Worm (Caenorhabditis elegans): ENCODE data around the gene srg-37.
A peak's percentile ranks its signal among the peaks of the same experiment; 100 is the strongest.

srg-37 gene

DNA sequence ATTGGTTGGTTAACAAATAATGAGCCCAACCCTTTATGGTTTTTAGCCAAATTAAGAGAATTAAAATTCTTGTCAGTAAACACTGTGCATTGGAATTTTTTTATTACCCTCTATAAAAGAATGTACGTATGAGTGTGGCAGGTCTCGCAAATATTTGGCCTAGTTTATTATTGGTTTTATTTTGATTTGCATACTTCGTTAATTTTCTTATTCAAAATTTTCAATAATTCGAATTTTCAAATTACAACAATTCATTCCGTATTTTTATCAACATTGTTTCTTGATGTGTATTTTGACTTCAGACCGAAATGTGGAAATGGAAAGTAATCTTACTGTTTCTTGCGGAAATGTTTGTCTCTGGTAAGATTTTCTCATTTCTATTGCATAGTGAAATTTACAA lies 22.8 kb upstream of the srg-37 start, which contains the start of gene E02H4.4:
Gene E02H4.4, plus strand, starts transcription at position 301 of the 400 bp plus-strand sequence.
- TF ChIP-seq lir-3 (tag; optimal IDR thresholded peaks at IDR 0.05; ENCODE audit: poor library complexity), result no peak
- no peak for TF ChIP-seq nhr-20 (tag; optimal IDR thresholded peaks at IDR 0.05)
- no peak for TF ChIP-seq sptf-1 (tag; optimal IDR thresholded peaks at IDR 0.05)
- TF ChIP-seq zip-4 (GFP tag; optimal IDR thresholded peaks at IDR 0.05), result no peak
- TF ChIP-seq ama-1 (optimal IDR thresholded peaks at IDR 0.05), result no peak
- no peak for TF ChIP-seq efl-1 (optimal IDR thresholded peaks at IDR 0.05)
- no peak for TF ChIP-seq efl-1 (GFP tag; optimal IDR thresholded peaks at IDR 0.05 in 1 of 2)
- TF ChIP-seq snpc-4 (tag; optimal IDR thresholded peaks at IDR 0.05), result no peak
- TF ChIP-seq nhr-84 (tag; optimal IDR thresholded peaks at IDR 0.05), result no peak
- TF ChIP-seq aha-1 (tag; optimal IDR thresholded peaks at IDR 0.05), result no peak
- TF ChIP-seq grh-1 (GFP tag; IDR thresholded peaks at IDR 0.05), result no peak
- no peak for TF ChIP-seq nhr-237 (tag; optimal IDR thresholded peaks at IDR 0.05)
- no peak for TF ChIP-seq nhr-90 (tag; optimal IDR thresholded peaks at IDR 0.05; ENCODE audit: poor library complexity)
- no peak for TF ChIP-seq ceh-8 (GFP tag; optimal IDR thresholded peaks at IDR 0.05)
- TF ChIP-seq mef-2 (tag; optimal IDR thresholded peaks at IDR 0.05), result no peak
- no peak for TF ChIP-seq tbx-2 (tag; optimal IDR thresholded peaks at IDR 0.05)

DNA sequence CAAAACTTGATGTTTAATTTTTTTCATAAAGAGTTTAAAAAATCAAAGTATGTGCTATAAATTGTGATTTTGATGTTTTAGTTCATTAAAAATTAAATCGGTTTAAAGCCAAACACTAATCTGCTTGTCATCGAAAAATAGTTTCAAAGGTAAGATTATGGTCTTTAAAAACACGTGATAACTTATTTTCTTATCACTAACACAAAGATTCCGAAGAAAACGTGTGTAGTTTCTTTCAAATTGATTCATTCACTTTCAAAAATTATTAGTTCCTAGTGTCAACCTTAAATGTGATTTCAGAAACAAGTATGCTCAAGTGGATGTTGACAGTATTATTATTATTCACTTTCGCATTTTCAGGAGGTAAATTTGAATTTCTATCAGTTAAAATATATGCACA lies 21.1 kb upstream of the srg-37 start, which contains the start of gene E02H4.7:
Gene E02H4.7, plus strand, starts transcription at position 301 of the 400 bp plus-strand sequence.
- TF ChIP-seq egl-27 (tag; optimal IDR thresholded peaks at IDR 0.05) (no peak), efl-1 (optimal IDR thresholded peaks at IDR 0.05) (no peak), efl-1 (GFP tag; optimal IDR thresholded peaks at IDR 0.05 in 1 of 2) (peak in 1 of 2 experiments; percentile 68), elt-2 (tag; optimal IDR thresholded peaks at IDR 0.05) (peak; percentile 43)

DNA sequence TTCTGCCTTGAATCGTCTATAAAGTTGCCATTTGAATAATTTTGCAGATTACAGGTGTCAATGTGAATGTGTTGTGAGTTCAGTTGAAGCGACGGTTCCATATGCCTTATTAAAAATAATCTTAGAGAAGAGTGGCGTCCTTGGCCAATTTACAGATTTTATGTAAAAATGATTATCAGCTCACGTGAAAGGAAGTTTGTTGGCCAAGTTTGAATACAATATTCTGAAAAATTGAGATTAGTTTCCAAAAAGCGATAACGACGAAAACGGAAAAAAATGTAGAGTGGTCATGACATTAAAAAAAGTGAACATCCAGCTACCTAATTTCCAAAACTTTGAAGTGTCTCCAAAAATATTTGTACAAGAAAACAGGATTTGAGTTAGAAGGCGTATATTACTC lies 20.2 kb upstream of the srg-37 start, which contains the start of gene E02H4.5:
Gene E02H4.5, minus strand, starts transcription at position 101 of the 400 bp plus-strand sequence.
- no peak for TF ChIP-seq vab-15 (tag; optimal IDR thresholded peaks at IDR 0.05)
- TF ChIP-seq nhr-20 (tag; optimal IDR thresholded peaks at IDR 0.05), result no peak
- no peak for TF ChIP-seq ama-1 (optimal IDR thresholded peaks at IDR 0.05)
- TF ChIP-seq ceh-8 (GFP tag; optimal IDR thresholded peaks at IDR 0.05), result no peak
- no peak for TF ChIP-seq hlh-17 (GFP tag; optimal IDR thresholded peaks at IDR 0.05; ENCODE audit: borderline replicate concordance)

DNA sequence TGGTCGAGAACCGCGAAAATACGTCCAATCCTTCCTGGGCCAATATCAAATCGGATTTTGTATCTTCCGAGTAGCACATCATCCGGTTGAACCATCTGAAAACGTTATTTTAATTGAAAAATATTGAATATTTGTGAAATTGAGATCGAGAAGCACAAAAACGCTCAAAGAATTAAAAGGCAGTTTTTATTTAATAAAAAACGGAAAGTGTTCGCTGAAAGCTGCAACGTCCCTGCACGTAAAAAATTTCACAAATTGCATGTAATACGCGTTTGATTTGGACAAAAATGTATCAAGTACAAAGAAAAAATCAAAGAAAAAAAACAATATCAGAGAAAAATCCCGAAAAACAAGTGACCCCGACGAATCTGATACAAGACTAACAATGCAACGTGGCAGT lies 17.2 kb upstream of the srg-37 start, which contains the start of gene E02H4.6:
Gene E02H4.6, minus strand, starts transcription at position 101 of the 400 bp plus-strand sequence.
- TF ChIP-seq pax-3 (tag; optimal IDR thresholded peaks at IDR 0.05) (no peak), C34B4.2 (tag; optimal IDR thresholded peaks at IDR 0.05) (no peak), tbx-2 (tag; optimal IDR thresholded peaks at IDR 0.05) (no peak), jun-1 (tag; optimal IDR thresholded peaks at IDR 0.05) (no peak), ceh-63 (GFP tag; optimal IDR thresholded peaks at IDR 0.05) (no peak), lin-14 (GFP tag; optimal IDR thresholded peaks at IDR 0.05) (no peak), unc-62 (GFP tag; optimal IDR thresholded peaks at IDR 0.05) (no peak), hpl-2 (GFP tag; optimal IDR thresholded peaks at IDR 0.05) (no peak), nhr-76 (tag; optimal IDR thresholded peaks at IDR 0.05) (no peak)

DNA sequence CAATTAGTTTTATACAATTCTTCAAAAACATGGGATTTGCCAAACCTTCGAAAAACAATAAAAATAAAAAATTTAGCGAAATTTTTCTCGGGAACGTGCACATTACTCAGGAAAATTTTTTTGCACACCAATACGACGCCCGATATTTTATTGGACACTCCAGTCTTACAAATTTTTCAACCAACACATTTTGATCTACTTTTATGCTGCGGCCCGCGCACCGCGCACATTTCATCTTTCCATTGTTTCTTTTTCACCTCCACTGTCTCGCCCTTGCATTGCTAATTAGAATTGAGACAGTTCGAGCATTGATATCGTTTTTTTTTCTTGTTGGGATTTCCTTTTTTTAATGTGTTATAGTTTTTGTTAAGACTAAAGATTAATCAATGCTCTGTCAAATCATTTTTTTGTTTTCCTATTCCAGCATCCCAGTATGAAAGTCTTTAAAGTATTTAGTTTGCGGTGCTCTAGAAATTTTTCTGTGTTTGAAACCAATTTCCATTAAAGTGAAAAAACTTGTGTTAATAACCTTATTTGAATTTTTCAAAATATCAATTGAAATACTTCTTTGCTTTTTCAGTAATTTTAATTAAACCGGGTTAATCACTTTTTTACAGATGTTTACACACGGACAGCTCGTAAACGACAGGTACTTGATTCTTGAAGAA lies 12.7 kb upstream of the srg-37 start, which contains the start of gene K04C1.5:
Gene K04C1.5, plus strand, starts transcription at position 618 of the 668 bp plus-strand sequence.
- TF ChIP-seq ceh-8 (GFP tag; optimal IDR thresholded peaks at IDR 0.05), result no peak
- TF ChIP-seq fos-1 (tag; optimal IDR thresholded peaks at IDR 0.05), result no peak

DNA sequence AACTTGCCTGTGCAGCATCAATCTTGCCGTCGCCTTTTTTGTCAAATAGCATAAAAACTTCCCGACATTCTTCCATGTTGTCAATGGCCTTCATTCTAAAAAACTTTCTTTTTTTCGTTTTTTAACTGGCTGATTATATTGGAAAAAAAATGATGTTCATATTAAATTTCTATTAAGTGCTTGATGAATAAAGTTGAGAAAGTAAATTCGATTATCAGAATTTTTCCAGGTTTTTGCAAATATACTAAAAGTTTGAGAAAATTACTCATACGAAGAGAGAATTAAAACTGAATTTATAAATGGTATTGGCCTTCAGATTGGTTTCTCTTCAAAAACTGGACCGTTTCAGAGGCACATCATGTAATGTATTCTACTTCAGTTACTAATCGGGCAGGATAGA lies 11.7 kb upstream of the srg-37 start, which contains the start of gene mlc-6:
Gene mlc-6, minus strand, starts transcription at position 101 of the 400 bp plus-strand sequence.
- no peak for TF ChIP-seq nhr-11 (tag; optimal IDR thresholded peaks at IDR 0.05)
- no peak for TF ChIP-seq alr-1 (tag; optimal IDR thresholded peaks at IDR 0.05; ENCODE audit: borderline replicate concordance)
- TF ChIP-seq unc-98 (GFP tag; IDR thresholded peaks at IDR 0.05), result no peak
- no peak for TF ChIP-seq isw-1 (GFP tag; IDR thresholded peaks at IDR 0.05)
- TF ChIP-seq hpl-2 (GFP tag; optimal IDR thresholded peaks at IDR 0.05), result no peak
- TF ChIP-seq fkh-10 (GFP tag; optimal IDR thresholded peaks at IDR 0.05), result no peak
- TF ChIP-seq snu-23 (GFP tag; optimal IDR thresholded peaks at IDR 0.05), result no peak
- no peak for TF ChIP-seq zip-4 (GFP tag; optimal IDR thresholded peaks at IDR 0.05)
- TF ChIP-seq mep-1 (tag; optimal IDR thresholded peaks at IDR 0.05), result no peak
- no peak for TF ChIP-seq nhr-28 (tag; optimal IDR thresholded peaks at IDR 0.05)
- TF ChIP-seq unc-86 (tag; optimal IDR thresholded peaks at IDR 0.05), result no peak
- no peak for TF ChIP-seq ztf-4 (tag; optimal IDR thresholded peaks at IDR 0.05)
- TF ChIP-seq fkh-4 (tag; optimal IDR thresholded peaks at IDR 0.05; ENCODE audit: borderline replicate concordance), result no peak
- TF ChIP-seq elt-3 (tag; optimal IDR thresholded peaks at IDR 0.05), result no peak
- no peak for TF ChIP-seq blmp-1 (tag; optimal IDR thresholded peaks at IDR 0.05)
- no peak for TF ChIP-seq lir-3 (tag; optimal IDR thresholded peaks at IDR 0.05; ENCODE audit: poor library complexity)
- no peak for TF ChIP-seq egl-27 (tag; optimal IDR thresholded peaks at IDR 0.05)
